Worm (Caenorhabditis elegans): ENCODE results near the gene ctbp-1.

DNA sequence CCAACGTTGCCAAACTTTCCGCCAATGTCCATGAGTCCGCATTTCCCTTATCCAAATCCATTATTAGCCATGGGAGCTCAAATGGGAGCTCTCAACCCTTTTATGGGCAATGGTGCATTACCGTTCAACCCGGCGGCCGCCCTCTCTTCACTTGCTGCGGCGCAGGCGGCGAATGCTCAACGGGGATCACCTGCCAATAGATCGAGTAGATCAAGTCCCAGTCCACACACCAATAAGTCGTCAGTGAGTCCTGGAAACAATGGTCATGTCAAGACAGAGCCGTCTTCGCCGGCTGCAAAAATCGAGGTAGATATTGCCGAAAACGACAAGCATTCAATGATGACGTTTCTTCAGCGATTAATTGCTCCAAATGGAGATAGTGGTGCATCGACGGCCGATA, 9.6 kb downstream of the ctbp-1 start:
- TF ChIP-seq hnd-1 (tag; optimal IDR thresholded peaks at IDR 0.05), result no peak
- no peak for TF ChIP-seq tra-4 (tag; optimal IDR thresholded peaks at IDR 0.05)
- no peak for TF ChIP-seq flt-1 (GFP tag; IDR thresholded peaks at IDR 0.05)
- no peak for TF ChIP-seq B0310.2 (tag; optimal IDR thresholded peaks at IDR 0.05)
- TF ChIP-seq hmg-4 (GFP tag; optimal IDR thresholded peaks at IDR 0.05), result no peak
- TF ChIP-seq tbx-37 (GFP tag; conservative IDR thresholded peaks at IDR 0.05), result no peak
- TF ChIP-seq ama-1 (optimal IDR thresholded peaks at IDR 0.05), result no peak
- no peak for TF ChIP-seq aly-1 (tag; optimal IDR thresholded peaks at IDR 0.05)
- TF ChIP-seq scrt-1 (GFP tag; IDR thresholded peaks at IDR 0.05), result no peak
- TF ChIP-seq sea-1 (GFP tag; conservative IDR thresholded peaks at IDR 0.05), result no peak
- no peak for TF ChIP-seq ceh-13 (GFP tag; optimal IDR thresholded peaks at IDR 0.05)
- no peak for TF ChIP-seq hmbx-1 (tag; optimal IDR thresholded peaks at IDR 0.05)
- no peak for TF ChIP-seq tbx-11 (GFP tag; IDR thresholded peaks at IDR 0.05)
- TF ChIP-seq pes-1 (GFP tag; IDR thresholded peaks at IDR 0.05), result no peak

Measured in whole organism, early embryonic.